Fruit fly (Drosophila melanogaster) whole organism, embryonic: ENCODE data around the gene Pdxk.

Source experiments
- B-H2 ChIP-seq: fragments of 200-800 bp; sonication (Bioruptor generic); optimal IDR thresholded peaks from 2 replicates; lab custom pipeline; 2018; ENCODE audit warnings: missing biosample characterization, mild to moderate bottlenecking, missing genetic modification characterization
- BtbVII ChIP-seq: fragments of 200-800 bp; sonication (Bioruptor generic); optimal IDR thresholded peaks from 3 replicates; lab custom pipeline; 2017; ENCODE audit warnings: missing biosample characterization, mild to moderate bottlenecking, missing genetic modification characterization
- CG10979 ChIP-seq: fragments of 200-800 bp; sonication (Bioruptor generic); optimal IDR thresholded peaks from 2 replicates; lab custom pipeline; 2018; ENCODE audit warnings: missing biosample characterization, mild to moderate bottlenecking, missing genetic modification characterization, moderate library complexity
- CG11723 ChIP-seq: fragments of 200-800 bp; sonication (Bioruptor generic); optimal IDR thresholded peaks from 2 replicates; lab custom pipeline; 2017; ENCODE audit warnings: missing biosample characterization, mild to moderate bottlenecking, missing genetic modification characterization
- CG12071 ChIP-seq: fragments of 200-800 bp; sonication (Bioruptor generic); optimal IDR thresholded peaks from 3 replicates; lab custom pipeline; 2018; ENCODE audit warnings: missing biosample characterization, mild to moderate bottlenecking, missing genetic modification characterization
- CG12155 ChIP-seq: fragments of 200-800 bp; sonication (Bioruptor generic); optimal IDR thresholded peaks from 3 replicates; lab custom pipeline; 2016; ENCODE audit warnings: missing biosample characterization, missing genetic modification characterization
- CG1233 ChIP-seq: fragments of 200-800 bp; sonication (Bioruptor generic); optimal IDR thresholded peaks from 4 replicates; lab custom pipeline; 2018; ENCODE audit warnings: missing biosample characterization, mild to moderate bottlenecking, missing genetic modification characterization
- CG14667 ChIP-seq: fragments of 200-800 bp; sonication (Bioruptor generic); IDR thresholded peaks from 2 replicates; pipeline ENCODE4 v1.3.6; 2022; ENCODE audit warnings: missing biosample characterization, missing genetic modification characterization
- CG15601 ChIP-seq: fragments of 200-800 bp; sonication (Bioruptor generic); optimal IDR thresholded peaks from 3 replicates; lab custom pipeline; 2019; ENCODE audit warnings: missing biosample characterization, mild to moderate bottlenecking, missing genetic modification characterization, moderate library complexity
- CG17385 ChIP-seq: fragments of 200-800 bp; sonication (Bioruptor generic); optimal IDR thresholded peaks from 3 replicates; lab custom pipeline; 2018; ENCODE audit warnings: missing biosample characterization, mild to moderate bottlenecking, missing genetic modification characterization
- CG1832 ChIP-seq: fragments of 200-800 bp; sonication (Bioruptor generic); optimal IDR thresholded peaks from 2 replicates; lab custom pipeline; 2017; ENCODE audit warnings: missing biosample characterization, mild to moderate bottlenecking, missing genetic modification characterization, inconsistent platforms
- CG31441 ChIP-seq: fragments of 200-800 bp; sonication (Bioruptor generic); IDR thresholded peaks from 2 replicates; pipeline ENCODE4 v1.3.6; 2022; ENCODE audit warnings: missing biosample characterization, missing genetic modification characterization
- CG32772 ChIP-seq: fragments of 200-800 bp; sonication (Bioruptor generic); IDR thresholded peaks from 2 replicates; pipeline ENCODE4 v1.3.6; 2022; ENCODE audit warnings: missing biosample characterization, missing genetic modification characterization
- CG6175 ChIP-seq: fragments of 200-800 bp; sonication (Bioruptor generic); IDR thresholded peaks from 3 replicates; pipeline ENCODE4 v1.3.6; 2022; ENCODE audit warnings: missing biosample characterization, missing genetic modification characterization
- CG7745 ChIP-seq: fragments of 200-800 bp; sonication (Bioruptor generic); optimal IDR thresholded peaks from 2 replicates; lab custom pipeline; 2018; ENCODE audit warnings: missing biosample characterization, mild to moderate bottlenecking, missing genetic modification characterization, moderate library complexity
- Chrac-16 ChIP-seq: fragments of 200-800 bp; sonication (Bioruptor generic); optimal IDR thresholded peaks from 3 replicates; lab custom pipeline; 2016; ENCODE audit warnings: missing biosample characterization, missing genetic modification characterization
- Dbx ChIP-seq: fragments of 200-800 bp; sonication (Bioruptor generic); IDR thresholded peaks from 3 replicates; pipeline ENCODE4 v1.3.6; 2022; ENCODE audit warnings: missing biosample characterization, missing genetic modification characterization
- Meics ChIP-seq: fragments of 200-800 bp; sonication (Bioruptor generic); optimal IDR thresholded peaks from 2 replicates; lab custom pipeline; 2017; ENCODE audit warnings: missing biosample characterization, mild to moderate bottlenecking, missing genetic modification characterization
- NFAT ChIP-seq: fragments of 200-800 bp; sonication (Bioruptor generic); IDR thresholded peaks from 2 replicates; pipeline ENCODE4 v1.3.6; 2022; ENCODE audit warnings: missing biosample characterization, missing genetic modification characterization
- Poxn ChIP-seq: fragments of 200-800 bp; sonication (Bioruptor generic); IDR thresholded peaks from 2 replicates; pipeline ENCODE4 v1.3.6; 2022; ENCODE audit warnings: missing biosample characterization, missing genetic modification characterization
- Rfx ChIP-seq: fragments of 200-800 bp; sonication (Bioruptor generic); IDR thresholded peaks from 2 replicates; pipeline ENCODE4 v1.3.6; 2022; ENCODE audit warnings: missing biosample characterization, missing genetic modification characterization
- Scr ChIP-seq: fragments of 200-800 bp; sonication (Bioruptor generic); IDR thresholded peaks from 2 replicates; pipeline ENCODE4 v1.3.6; 2022; ENCODE audit warnings: missing biosample characterization, missing genetic modification characterization; ENCODE audit not compliant: partially characterized antibody
- Six4 ChIP-seq: fragments of 200-800 bp; sonication (Bioruptor generic); optimal IDR thresholded peaks from 2 replicates; lab custom pipeline; 2016; ENCODE audit warnings: missing biosample characterization, missing genetic modification characterization
- Sry-β ChIP-seq: fragments of 200-800 bp; sonication (Bioruptor generic); optimal IDR thresholded peaks from 2 replicates; lab custom pipeline; 2018; ENCODE audit warnings: missing biosample characterization, mild to moderate bottlenecking, missing genetic modification characterization, moderate library complexity
- Sry-δ ChIP-seq: fragments of 200-800 bp; sonication (Bioruptor generic); optimal IDR thresholded peaks from 2 replicates; lab custom pipeline; 2016; ENCODE audit warnings: missing biosample characterization, missing genetic modification characterization
- al ChIP-seq: fragments of 200-800 bp; sonication (Bioruptor generic); IDR thresholded peaks from 2 replicates; pipeline ENCODE4 v1.3.6; 2022; ENCODE audit warnings: missing biosample characterization, missing genetic modification characterization
- aop ChIP-seq: fragments of 200-800 bp; sonication (Bioruptor generic); IDR thresholded peaks from 2 replicates; pipeline ENCODE4 v1.3.6; 2022; ENCODE audit warnings: missing biosample characterization, missing genetic modification characterization
- cad ChIP-seq: fragments of >200 bp; optimal IDR thresholded peaks from 2 replicates; lab custom pipeline; 2017; ENCODE audit warnings: missing biosample characterization, missing genetic modification characterization
- cg ChIP-seq: fragments of 200-800 bp; sonication (Bioruptor generic); optimal IDR thresholded peaks from 3 replicates; lab custom pipeline; 2019; ENCODE audit warnings: missing biosample characterization, mild to moderate bottlenecking, missing genetic modification characterization, moderate library complexity
- chn ChIP-seq: fragments of 200-800 bp; sonication (Bioruptor generic); optimal IDR thresholded peaks from 2 replicates; lab custom pipeline; 2016; ENCODE audit warnings: missing biosample characterization, missing genetic modification characterization
- crp ChIP-seq, 2 experiments: fragments of 200-800 bp; sonication (Bioruptor generic); optimal IDR thresholded peaks; 2 replicates in 1 of 2; 3 replicates in 1 of 2; lab custom pipeline; 2017; ENCODE audit warnings: missing biosample characterization in 2 of 2, missing genetic modification characterization in 2 of 2, mild to moderate bottlenecking in 1 of 2, moderate library complexity in 1 of 2
- cwo ChIP-seq: fragments of 200-800 bp; sonication (Bioruptor generic); optimal IDR thresholded peaks from 3 replicates; lab custom pipeline; 2017; ENCODE audit warnings: missing biosample characterization, missing genetic modification characterization, mild to moderate bottlenecking, moderate library complexity, missing genetic modification reagents
- da ChIP-seq: fragments of 200-800 bp; sonication (Bioruptor generic); optimal IDR thresholded peaks from 2 replicates; lab custom pipeline; 2016; ENCODE audit warnings: missing biosample characterization, missing genetic modification characterization
- en ChIP-seq: fragments of 200-800 bp; sonication (Bioruptor generic); optimal IDR thresholded peaks from 2 replicates; lab custom pipeline; 2016; ENCODE audit warnings: missing biosample characterization, missing genetic modification characterization
- esg ChIP-seq: fragments of 200-800 bp; sonication (Bioruptor generic); conservative IDR thresholded peaks from 2 replicates; pipeline ENCODE4 v1.3.6; 2022; ENCODE audit warnings: missing biosample characterization, missing genetic modification characterization
- exex ChIP-seq: fragments of 200-800 bp; sonication (Bioruptor generic); optimal IDR thresholded peaks from 4 replicates; lab custom pipeline; 2018; ENCODE audit warnings: missing biosample characterization, mild to moderate bottlenecking, missing genetic modification characterization, moderate library complexity
- fd64A ChIP-seq: fragments of 200-800 bp; sonication (Bioruptor generic); optimal IDR thresholded peaks from 3 replicates; lab custom pipeline; 2018; ENCODE audit warnings: missing biosample characterization, mild to moderate bottlenecking, missing genetic modification characterization
- grn ChIP-seq: fragments of 200-800 bp; sonication (Bioruptor generic); optimal IDR thresholded peaks from 3 replicates; lab custom pipeline; 2017; ENCODE audit warnings: missing biosample characterization, missing genetic modification characterization
- hkb ChIP-seq, 2 experiments: fragments of 200-800 bp in 1 of 2; fragments of >200 bp in 1 of 2; sonication (Bioruptor generic) in 1 of 2; IDR thresholded peaks in 1 of 2; optimal IDR thresholded peaks in 1 of 2; 2 replicates each; pipeline versions ENCODE4 v1.3.6 to Lab custom; 2017 to 2022; ENCODE audit warnings: missing biosample characterization in 1 of 2, missing genetic modification characterization in 1 of 2
- klu ChIP-seq: fragments of 200-800 bp; sonication (Bioruptor generic); IDR thresholded peaks from 2 replicates; pipeline ENCODE4 v1.3.6; 2022; ENCODE audit warnings: missing biosample characterization, missing genetic modification characterization
- mirr ChIP-seq: fragments of 200-800 bp; sonication (Bioruptor generic); optimal IDR thresholded peaks from 3 replicates; lab custom pipeline; 2018; ENCODE audit warnings: missing biosample characterization, mild to moderate bottlenecking, missing genetic modification characterization
- nom ChIP-seq: fragments of 200-800 bp; sonication (Bioruptor generic); optimal IDR thresholded peaks from 2 replicates; lab custom pipeline; 2017; ENCODE audit warnings: missing biosample characterization, missing genetic modification characterization, mild to moderate bottlenecking, moderate library complexity, missing genetic modification reagents
- pfk ChIP-seq: fragments of 200-800 bp; sonication (Bioruptor generic); optimal IDR thresholded peaks from 2 replicates; lab custom pipeline; 2018; ENCODE audit warnings: missing biosample characterization, mild to moderate bottlenecking, missing genetic modification characterization, moderate library complexity
- schlank ChIP-seq: fragments of 200-800 bp; sonication (Bioruptor generic); optimal IDR thresholded peaks from 2 replicates; lab custom pipeline; 2018; ENCODE audit warnings: missing biosample characterization, mild to moderate bottlenecking, missing genetic modification characterization
- sima ChIP-seq: fragments of 200-800 bp; sonication (Bioruptor generic); optimal IDR thresholded peaks from 2 replicates; lab custom pipeline; 2016; ENCODE audit warnings: missing biosample characterization, missing genetic modification characterization
- slbo ChIP-seq: fragments of 200-800 bp; sonication (Bioruptor generic); IDR thresholded peaks from 2 replicates; pipeline ENCODE4 v1.3.6; 2022; ENCODE audit warnings: missing biosample characterization, missing genetic modification characterization
- slou ChIP-seq: fragments of 200-800 bp; sonication (Bioruptor generic); optimal IDR thresholded peaks from 3 replicates; lab custom pipeline; 2016; ENCODE audit warnings: missing biosample characterization, missing genetic modification characterization
- sob ChIP-seq: fragments of 200-800 bp; sonication (Bioruptor generic); IDR thresholded peaks from 2 replicates; pipeline ENCODE4 v1.3.6; 2022; ENCODE audit warnings: missing biosample characterization, missing genetic modification characterization
- stwl ChIP-seq: fragments of 200-800 bp; sonication (Bioruptor generic); optimal IDR thresholded peaks from 3 replicates; lab custom pipeline; 2018; ENCODE audit warnings: missing biosample characterization, mild to moderate bottlenecking, missing genetic modification characterization, moderate library complexity
- z ChIP-seq: fragments of 200-800 bp; sonication (Bioruptor generic); IDR thresholded peaks from 3 replicates; pipeline ENCODE4 v1.3.6; 2022; ENCODE audit warnings: missing biosample characterization, missing genetic modification characterization

Pdxk gene

dm6 chr3L:9360217-9360692 lies at the start of gene Pdxk:
Pdxk (plus strand) TSS chr3L:9360316.
- TF ChIP-seq slbo (GFP tag; lab: Robert Waterston, UW), result peak; percentile 5; the same call in 1 of the 2 replicates
- TF ChIP-seq CG7745 (tag; lab: Kevin White, UChicago), result no peak
- TF ChIP-seq nom (GFP tag; lab: Kevin White, UChicago), result peak; percentile 59
- no peak for TF ChIP-seq aop (GFP tag; lab: Robert Waterston, UW)
- peak; percentile 43; the same call in 1 of the 2 replicates for TF ChIP-seq Rfx (GFP tag; lab: Robert Waterston, UW)
- peak; percentile 74 for TF ChIP-seq cg (GFP tag; lab: Kevin White, UChicago)
- no peak for TF ChIP-seq en (GFP tag; lab: Kevin White, UChicago)
- no peak for TF ChIP-seq CG14667 (GFP tag; lab: Robert Waterston, UW)
- TF ChIP-seq Sry-β, result no peak
- TF ChIP-seq cwo, result peak; percentile 25
- no peak for TF ChIP-seq schlank (tag; lab: Kevin White, UChicago)
- no peak for TF ChIP-seq al (GFP tag; lab: Robert Waterston, UW)
- 0 out of 2 replicates have a peak, but pooled peaks have one; percentile 21 for TF ChIP-seq CG31441 (GFP tag; lab: Robert Waterston, UW)
- TF ChIP-seq grn (GFP tag; lab: Kevin White, UChicago), result peak; percentile 71
- no peak for TF ChIP-seq CG15601 (tag; lab: Kevin White, UChicago)
- peak; percentile 40 for TF ChIP-seq fd64A (GFP tag; lab: Kevin White, UChicago)
- peak; percentile 32 for TF ChIP-seq CG17385 (GFP tag; lab: Kevin White, UChicago)
- peak; percentile 22 for TF ChIP-seq CG12071 (GFP tag; lab: Kevin White, UChicago)
- TF ChIP-seq da (GFP tag; lab: Kevin White, UChicago), result no peak
- TF ChIP-seq klu (GFP tag; lab: Robert Waterston, UW), result no peak
- TF ChIP-seq CG32772 (GFP tag; lab: Robert Waterston, UW), result no peak
- TF ChIP-seq CG6175, result no peak
- peak; percentile 43 for TF ChIP-seq stwl (tag; lab: Kevin White, UChicago)
- 0 out of 2 replicates have a peak, but pooled peaks have one; percentile 39 for TF ChIP-seq Scr (GFP tag; lab: Robert Waterston, UW)
- peak; percentile 94 for TF ChIP-seq z (GFP tag; lab: Robert Waterston, UW)
- no peak for TF ChIP-seq Poxn (GFP tag; lab: Robert Waterston, UW)
- TF ChIP-seq CG12155 (GFP tag; lab: Kevin White, UChicago), result no peak
- peak; percentile 6 for TF ChIP-seq CG1233 (GFP tag; lab: Kevin White, UChicago)
- TF ChIP-seq sima (GFP tag; lab: Kevin White, UChicago), result no peak
- no peak for TF ChIP-seq CG11723 (GFP tag; lab: Kevin White, UChicago)
- peak; percentile 96 for TF ChIP-seq mirr
- peak; percentile 67 for TF ChIP-seq exex (tag; lab: Kevin White, UChicago)
- peak; percentile 24 for TF ChIP-seq BtbVII (GFP tag; lab: Kevin White, UChicago)
- TF ChIP-seq CG10979 (tag; lab: Kevin White, UChicago), result no peak
- TF ChIP-seq B-H2 (GFP tag; lab: Kevin White, UChicago), result no peak
- no peak for TF ChIP-seq Dbx (GFP tag; lab: Robert Waterston, UW)
- no peak for TF ChIP-seq Meics
- TF ChIP-seq esg, result no peak
- TF ChIP-seq slou (GFP tag; lab: Kevin White, UChicago), result no peak
- TF ChIP-seq cad, result no peak
- TF ChIP-seq NFAT (GFP tag; lab: Robert Waterston, UW), result no peak; the same call in 1 of the 2 replicates
- peak; percentile 59 for TF ChIP-seq chn (GFP tag; lab: Kevin White, UChicago)
- peak; percentile 72 for TF ChIP-seq Sry-δ
- TF ChIP-seq CG1832, result no peak
- TF ChIP-seq hkb (optimal IDR thresholded peaks at IDR 0.05; lab: Kevin White, UChicago), result no peak
- TF ChIP-seq hkb (GFP tag; IDR thresholded peaks at IDR 0.05; lab: Robert Waterston, UW), result peak; percentile 37
- TF ChIP-seq Chrac-16 (GFP tag; lab: Kevin White, UChicago), result no peak
- peak; percentile 38; the same call in 1 of the 2 replicates for TF ChIP-seq sob (GFP tag; lab: Robert Waterston, UW)
- TF ChIP-seq crp (GFP tag; optimal IDR thresholded peaks at IDR 0.05; lab: Kevin White, UChicago), result peak in 1 of 2 experiments; percentile 80
- no peak for TF ChIP-seq pfk (GFP tag; lab: Kevin White, UChicago)
- no peak for TF ChIP-seq Six4 (GFP tag; lab: Kevin White, UChicago)
